Worm (Caenorhabditis elegans) whole organism, L2 larva: ENCODE measurements around the gene cct-6.

ENCODE experiments used
- C34F6.9 ChIP-seq: fragments of 150-350 bp; optimal IDR thresholded peaks from 2 replicates; lab custom pipeline; 2014; ENCODE audit warnings: missing biosample characterization, missing genetic modification characterization
- F13H6.1 ChIP-seq: sonication (generic microtip); optimal IDR thresholded peaks from 2 replicates; lab custom pipeline; 2016; ENCODE audit warnings: missing genetic modification characterization, missing compliant biosample characterization
- R02D3.7 ChIP-seq: fragments of 150-350 bp; optimal IDR thresholded peaks from 2 replicates; lab custom pipeline; 2014; ENCODE audit warnings: missing biosample characterization, missing genetic modification characterization
- ZK546.5 ChIP-seq: sonication (generic microtip); optimal IDR thresholded peaks from 2 replicates; lab custom pipeline; 2017; ENCODE audit warnings: missing biosample characterization, missing genetic modification characterization
- aly-2 ChIP-seq: fragments of 150-350 bp; optimal IDR thresholded peaks from 2 replicates; lab custom pipeline; 2014; ENCODE audit warnings: missing biosample characterization, missing genetic modification characterization
- blmp-1 ChIP-seq: sonication (generic microtip); optimal IDR thresholded peaks from 2 replicates; lab custom pipeline; 2017; ENCODE audit warnings: missing genetic modification characterization, mild to moderate bottlenecking, missing compliant biosample characterization, antibody characterized with exemption, moderate library complexity; ENCODE audit not compliant: insufficient read depth
- ceh-16 ChIP-seq: fragments of 150-350 bp; optimal IDR thresholded peaks from 2 replicates; lab custom pipeline; 2014; ENCODE audit warnings: missing biosample characterization, missing genetic modification characterization
- ceh-82 ChIP-seq: fragments of 150-350 bp; optimal IDR thresholded peaks from 2 replicates; lab custom pipeline; 2014; ENCODE audit warnings: missing biosample characterization, missing genetic modification characterization
- crh-2 ChIP-seq: sonication (generic microtip); optimal IDR thresholded peaks from 2 replicates; lab custom pipeline; 2017; ENCODE audit warnings: missing biosample characterization, missing genetic modification characterization
- dmd-4 ChIP-seq: sonication (generic microtip); optimal IDR thresholded peaks from 2 replicates; lab custom pipeline; 2017; ENCODE audit warnings: missing biosample characterization, missing genetic modification characterization
- egl-27 ChIP-seq: sonication (generic microtip); optimal IDR thresholded peaks from 3 replicates; lab custom pipeline; 2017; ENCODE audit warnings: missing biosample characterization, missing genetic modification reagents, missing genetic modification characterization
- elt-1 ChIP-seq: fragments of 150-350 bp; optimal IDR thresholded peaks from 2 replicates; lab custom pipeline; 2014; ENCODE audit warnings: missing biosample characterization, missing genetic modification characterization
- elt-3 ChIP-seq: sonication (generic microtip); optimal IDR thresholded peaks from 2 replicates; lab custom pipeline; 2017; ENCODE audit warnings: missing biosample characterization, missing genetic modification characterization
- fos-1 ChIP-seq: fragments of 150-350 bp; optimal IDR thresholded peaks from 2 replicates; lab custom pipeline; 2014; ENCODE audit warnings: missing biosample characterization, missing genetic modification characterization
- lin-11 ChIP-seq: fragments of 150-350 bp; sonication (generic microtip); optimal IDR thresholded peaks from 2 replicates; lab custom pipeline; 2014; ENCODE audit warnings: missing biosample characterization, missing genetic modification characterization, inconsistent platforms, mixed read lengths
- lin-13 ChIP-seq: fragments of 150-350 bp; optimal IDR thresholded peaks from 2 replicates; lab custom pipeline; 2014; ENCODE audit warnings: missing biosample characterization, missing genetic modification reagents, missing genetic modification characterization
- lin-39 ChIP-seq: fragments of 150-350 bp; optimal IDR thresholded peaks from 2 replicates; lab custom pipeline; 2014; ENCODE audit warnings: missing biosample characterization, missing genetic modification reagents, missing genetic modification characterization
- lsy-2 ChIP-seq, 2 experiments: fragments of 150-350 bp in 1 of 2; sonication (generic microtip) in 1 of 2; optimal IDR thresholded peaks; 2 replicates each; lab custom pipeline; 2014 to 2017; ENCODE audit warnings: missing biosample characterization in 2 of 2, missing genetic modification characterization in 2 of 2
- mab-5 ChIP-seq: fragments of 150-350 bp; optimal IDR thresholded peaks from 2 replicates; lab custom pipeline; 2014; ENCODE audit warnings: missing biosample characterization, missing genetic modification characterization
- mbf-1 ChIP-seq: sonication (generic microtip); optimal IDR thresholded peaks from 2 replicates; lab custom pipeline; 2017; ENCODE audit warnings: missing biosample characterization, missing genetic modification characterization
- mdl-1 ChIP-seq, 2 experiments: fragments of 150-350 bp in 1 of 2; sonication (generic microtip) in 1 of 2; optimal IDR thresholded peaks; 2 replicates each; lab custom pipeline; 2017; ENCODE audit warnings: missing biosample characterization in 2 of 2, missing genetic modification characterization in 2 of 2
- nhr-11 ChIP-seq: fragments of 150-350 bp; optimal IDR thresholded peaks from 2 replicates; lab custom pipeline; 2014; ENCODE audit warnings: missing biosample characterization, missing genetic modification characterization
- nhr-12 ChIP-seq: fragments of 150-350 bp; optimal IDR thresholded peaks from 2 replicates; lab custom pipeline; 2014; ENCODE audit warnings: missing biosample characterization, missing genetic modification characterization
- nhr-23 ChIP-seq: fragments of 150-350 bp; optimal IDR thresholded peaks from 2 replicates; lab custom pipeline; 2014; ENCODE audit warnings: missing biosample characterization, missing genetic modification reagents, missing genetic modification characterization
- nhr-237 ChIP-seq: fragments of 150-350 bp; optimal IDR thresholded peaks from 2 replicates; lab custom pipeline; 2014; ENCODE audit warnings: missing biosample characterization, missing genetic modification characterization
- nhr-25 ChIP-seq: fragments of 150-350 bp; sonication (generic microtip); optimal IDR thresholded peaks from 3 replicates; lab custom pipeline; 2014; ENCODE audit warnings: missing biosample characterization, missing genetic modification characterization
- nhr-6 ChIP-seq: fragments of 150-350 bp; optimal IDR thresholded peaks from 2 replicates; lab custom pipeline; 2014; ENCODE audit warnings: missing biosample characterization, missing genetic modification characterization
- nhr-77 ChIP-seq: fragments of 150-350 bp; optimal IDR thresholded peaks from 2 replicates; lab custom pipeline; 2014; ENCODE audit warnings: missing biosample characterization, missing genetic modification characterization
- peb-1 ChIP-seq: fragments of 150-350 bp; optimal IDR thresholded peaks from 2 replicates; lab custom pipeline; 2014; ENCODE audit warnings: missing biosample characterization, missing genetic modification characterization
- sem-4 ChIP-seq: fragments of 150-350 bp; optimal IDR thresholded peaks from 2 replicates; lab custom pipeline; 2014; ENCODE audit warnings: missing biosample characterization, missing genetic modification reagents, missing genetic modification characterization
- sma-3 ChIP-seq: sonication (generic microtip); optimal IDR thresholded peaks from 2 replicates; lab custom pipeline; 2016; ENCODE audit warnings: missing genetic modification reagents, missing genetic modification characterization, missing compliant biosample characterization
- sma-9 ChIP-seq, 2 experiments: fragments of 150-350 bp in 1 of 2; sonication (generic microtip) in 1 of 2; optimal IDR thresholded peaks; 2 replicates each; lab custom pipeline; 2014 to 2016; ENCODE audit warnings: missing genetic modification characterization in 2 of 2, mild to moderate bottlenecking in 1 of 2, missing biosample characterization in 1 of 2, missing compliant biosample characterization in 1 of 2, missing genetic modification reagents in 1 of 2, moderate library complexity in 1 of 2
- snpc-4 ChIP-seq: fragments of 150-350 bp; optimal IDR thresholded peaks from 2 replicates; lab custom pipeline; 2014; ENCODE audit warnings: missing biosample characterization, missing genetic modification characterization
- unc-55 ChIP-seq: fragments of 150-350 bp; sonication (generic microtip); optimal IDR thresholded peaks from 3 replicates; lab custom pipeline; 2014; ENCODE audit warnings: missing biosample characterization, missing genetic modification reagents, missing genetic modification characterization
- zag-1 ChIP-seq: fragments of 150-350 bp; optimal IDR thresholded peaks from 2 replicates; lab custom pipeline; 2014; ENCODE audit warnings: missing biosample characterization, missing genetic modification characterization
- ztf-1 ChIP-seq: fragments of 200-800 bp; sonication (Bioruptor generic); conservative IDR thresholded peaks from 2 replicates; pipeline ENCODE4 v1.3.6; 2022; ENCODE audit warnings: missing genetic modification characterization, missing compliant biosample characterization
- ztf-11 ChIP-seq: sonication (generic microtip); optimal IDR thresholded peaks from 2 replicates; lab custom pipeline; 2017; ENCODE audit warnings: missing biosample characterization, missing genetic modification characterization
- ztf-4 ChIP-seq: fragments of 150-350 bp; optimal IDR thresholded peaks from 2 replicates; lab custom pipeline; 2014; ENCODE audit warnings: missing biosample characterization, missing genetic modification characterization

cct-6 gene

DNA sequence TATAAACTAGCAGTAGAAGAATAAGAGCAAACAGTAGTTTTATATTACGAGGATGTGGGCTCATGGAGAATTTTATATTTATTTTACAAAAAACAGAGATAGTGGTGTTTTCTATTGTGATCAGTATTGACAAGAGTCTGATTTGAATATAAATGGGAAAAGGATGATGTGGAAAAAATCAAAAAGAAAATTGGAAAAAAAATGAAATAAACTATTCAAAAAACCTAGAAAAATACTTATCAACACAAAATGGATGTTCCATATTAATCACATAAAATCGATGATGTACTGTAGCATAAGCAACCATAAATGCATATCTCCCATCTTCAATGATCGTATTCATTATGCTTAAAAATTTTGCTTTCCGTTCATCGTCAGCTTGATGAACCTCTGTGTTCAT is 31.4 kb upstream of the cct-6 start, which contains the start of gene C28H8.7:
C28H8.7 (minus strand) TSS at position 101 of the 400 bp plus-strand sequence.
- TF ChIP-seq nhr-25 (no peak), sma-3 (GFP tag; lab: Kevin White, UChicago) (no peak), zag-1 (tag; lab: Kevin White, UChicago) (no peak), fos-1 (tag; lab: Kevin White, UChicago) (no peak), ztf-11 (tag; lab: Kevin White, UChicago) (no peak), dmd-4 (no peak), ztf-1 (GFP tag; lab: Robert Waterston, UW) (no peak), peb-1 (tag; lab: Kevin White, UChicago) (no peak), ceh-82 (tag; lab: Kevin White, UChicago) (no peak), nhr-12 (tag; lab: Kevin White, UChicago) (no peak), aly-2 (no peak), lin-13 (no peak), elt-1 (tag; lab: Kevin White, UChicago) (no peak), sma-9 (GFP tag; optimal IDR thresholded peaks at IDR 0.05; lab: Kevin White, UChicago) (no peak), sma-9 (tag; optimal IDR thresholded peaks at IDR 0.05; lab: Kevin White, UChicago) (no peak), ZK546.5 (no peak), snpc-4 (tag; lab: Kevin White, UChicago) (no peak), nhr-77 (no peak), C34F6.9 (tag; lab: Kevin White, UChicago) (no peak), F13H6.1 (tag; lab: Kevin White, UChicago) (no peak), crh-2 (tag; lab: Kevin White, UChicago) (no peak)

DNA sequence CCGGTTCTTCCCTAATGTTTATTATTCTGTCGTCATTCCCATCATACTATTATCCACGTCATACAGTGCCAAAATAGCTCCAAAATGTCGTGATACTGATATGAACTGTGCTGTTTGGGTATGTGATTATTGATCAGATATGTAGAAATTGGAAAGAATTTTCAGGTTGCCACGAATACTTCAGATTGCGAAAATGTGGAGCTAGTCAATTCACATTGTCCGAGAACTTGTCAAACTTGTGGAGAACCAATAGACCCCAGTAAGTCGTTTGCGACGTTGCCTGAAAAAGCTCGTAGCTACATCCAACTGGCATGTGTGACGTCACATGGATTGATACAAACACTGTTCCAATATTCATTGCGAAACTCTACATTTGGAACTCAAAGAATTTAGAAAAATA is 29.0 kb upstream of the cct-6 start:
- TF ChIP-seq mdl-1 (tag; optimal IDR thresholded peaks at IDR 0.05; lab: Kevin White, UChicago) (no peak), nhr-77 (no peak), crh-2 (tag; lab: Kevin White, UChicago) (no peak), nhr-11 (no peak), C34F6.9 (tag; lab: Kevin White, UChicago) (no peak), sem-4 (tag; lab: Kevin White, UChicago) (no peak), ceh-16 (tag; lab: Kevin White, UChicago) (no peak), unc-55 (GFP tag; lab: Kevin White, UChicago) (no peak), blmp-1 (tag; lab: Kevin White, UChicago) (no peak), ztf-11 (tag; lab: Kevin White, UChicago) (no peak), nhr-12 (tag; lab: Kevin White, UChicago) (no peak), lin-13 (no peak), sma-3 (GFP tag; lab: Kevin White, UChicago) (no peak), lin-39 (tag; lab: Kevin White, UChicago) (no peak), egl-27 (tag; lab: Kevin White, UChicago) (no peak)

DNA sequence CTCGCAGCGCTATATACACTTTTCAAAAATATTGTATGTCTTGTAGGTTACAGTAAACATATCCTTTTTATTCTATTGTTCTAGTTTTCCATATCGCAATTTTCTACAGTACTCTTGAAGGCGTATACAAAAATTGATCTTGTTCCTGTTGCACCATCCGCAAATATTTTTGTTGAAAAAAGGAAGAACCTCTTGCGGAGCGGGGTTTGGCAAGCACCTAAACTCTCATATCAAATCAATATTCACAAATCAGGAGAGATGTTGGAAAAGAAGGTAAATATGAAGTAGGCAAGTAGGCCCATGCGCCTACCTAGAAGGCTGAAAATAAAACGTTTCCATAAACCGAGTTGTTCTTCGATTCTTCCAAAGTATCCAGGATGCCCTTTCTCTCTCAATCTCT is 28.5 kb upstream of the cct-6 start, which contains the start of gene C28H8.5:
C28H8.5 (plus strand) TSS at position 301 of the 400 bp plus-strand sequence.
- TF ChIP-seq crh-2 (tag; lab: Kevin White, UChicago) (no peak), mbf-1 (no peak), nhr-12 (tag; lab: Kevin White, UChicago) (no peak), C34F6.9 (tag; lab: Kevin White, UChicago) (no peak), elt-3 (no peak), nhr-6 (no peak), ztf-4 (tag; lab: Kevin White, UChicago) (no peak), lsy-2 (tag; optimal IDR thresholded peaks at IDR 0.05; lab: Kevin White, UChicago) (no peak), ceh-16 (tag; lab: Kevin White, UChicago) (no peak), F13H6.1 (tag; lab: Kevin White, UChicago) (no peak), fos-1 (tag; lab: Kevin White, UChicago) (no peak), ZK546.5 (no peak)

DNA sequence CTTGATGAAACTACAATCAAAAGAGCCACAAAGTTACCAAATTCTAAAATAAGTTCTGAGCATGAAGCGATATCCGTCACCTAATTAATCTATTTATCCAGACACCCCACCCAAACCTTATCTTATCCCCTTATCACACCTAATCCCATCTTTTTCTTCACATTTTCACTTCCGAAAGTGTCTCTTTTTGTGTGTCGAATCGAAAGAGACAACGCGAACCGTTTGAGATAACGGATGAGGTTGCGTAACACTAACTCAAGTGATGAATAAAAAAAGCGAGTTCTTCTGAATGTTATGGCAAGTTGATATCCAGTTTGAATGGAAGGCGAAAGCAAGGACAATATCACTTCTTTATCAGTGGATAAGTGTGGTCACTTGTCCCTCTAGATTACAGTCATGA is 28.0 kb upstream of the cct-6 start:
- TF ChIP-seq nhr-23 (tag; lab: Kevin White, UChicago): no peak
- TF ChIP-seq aly-2: no peak
- no peak for TF ChIP-seq nhr-237 (tag; lab: Kevin White, UChicago)

DNA sequence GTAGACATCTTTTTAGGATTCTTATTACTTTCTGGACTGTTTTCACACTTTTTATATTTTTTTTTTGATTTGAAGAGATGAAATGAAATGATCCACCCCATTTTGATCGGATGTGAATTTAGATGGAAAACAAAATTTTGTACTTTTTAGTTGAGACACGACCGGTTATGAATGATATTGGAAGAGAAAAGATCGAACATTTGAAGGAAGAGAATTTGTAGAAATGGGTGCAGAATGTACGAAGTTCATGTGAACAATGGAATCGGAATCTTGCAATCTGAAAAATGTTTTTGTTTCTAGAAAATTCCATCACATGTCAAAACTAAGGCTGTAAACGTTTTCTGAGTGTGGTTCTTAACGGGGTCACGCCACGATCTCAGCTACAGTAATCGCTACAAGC is 27.3 kb upstream of the cct-6 start, which contains the start of gene F01F1.14:
F01F1.14 (minus strand) TSS at position 101 of the 400 bp plus-strand sequence.
- no peak for TF ChIP-seq R02D3.7 (tag; lab: Kevin White, UChicago)
- TF ChIP-seq fos-1 (tag; lab: Kevin White, UChicago): no peak
- TF ChIP-seq mab-5 (tag; lab: Kevin White, UChicago): no peak
- no peak for TF ChIP-seq lin-11
- no peak for TF ChIP-seq crh-2 (tag; lab: Kevin White, UChicago)
- TF ChIP-seq zag-1 (tag; lab: Kevin White, UChicago): no peak
- TF ChIP-seq elt-1 (tag; lab: Kevin White, UChicago): no peak
- no peak for TF ChIP-seq ceh-82 (tag; lab: Kevin White, UChicago)
- TF ChIP-seq F13H6.1 (tag; lab: Kevin White, UChicago): no peak
- TF ChIP-seq, all 48 proteins: peak for 0
